Fruit fly (Drosophila melanogaster) whole organism, pupa: ENCODE measurements around the gene Ogg1.
A peak's percentile ranks its signal among the peaks of the same experiment; 100 is the strongest.

Source experiments
- CG12605 ChIP-seq: fragments of 200-800 bp; sonication (Bioruptor generic); IDR thresholded peaks from 2 replicates; pipeline ENCODE4 v1.3.6; 2022; ENCODE audit warnings: missing biosample characterization, missing genetic modification characterization
- CG13204 ChIP-seq: fragments of 200-800 bp; sonication (Bioruptor generic); optimal IDR thresholded peaks from 2 replicates; lab custom pipeline; 2018; ENCODE audit warnings: missing biosample characterization, mild to moderate bottlenecking, missing genetic modification characterization, moderate library complexity
- CG14655 ChIP-seq: fragments of 200-800 bp; sonication (Bioruptor generic); optimal IDR thresholded peaks from 3 replicates; lab custom pipeline; 2017; ENCODE audit warnings: mild to moderate bottlenecking, missing biosample characterization, missing genetic modification reagents, missing genetic modification characterization
- CG17806 ChIP-seq: fragments of 200-800 bp; sonication (Bioruptor generic); optimal IDR thresholded peaks from 2 replicates; lab custom pipeline; 2018; ENCODE audit warnings: missing biosample characterization, mild to moderate bottlenecking, missing genetic modification characterization, moderate library complexity
- CG34367 ChIP-seq: fragments of 200-800 bp; sonication (Bioruptor generic); optimal IDR thresholded peaks from 2 replicates; lab custom pipeline; 2018; ENCODE audit warnings: missing biosample characterization, mild to moderate bottlenecking, missing genetic modification characterization
- CG4496 ChIP-seq: fragments of 200-800 bp; sonication (Bioruptor generic); IDR thresholded peaks from 3 replicates; pipeline ENCODE4 v1.3.6; 2022; ENCODE audit warnings: missing biosample characterization, missing genetic modification characterization
- CG8159 ChIP-seq: fragments of 200-800 bp; sonication (Bioruptor generic); optimal IDR thresholded peaks from 3 replicates; lab custom pipeline; 2018; ENCODE audit warnings: missing biosample characterization, mild to moderate bottlenecking, missing genetic modification characterization, moderate library complexity
- CG9948 ChIP-seq: fragments of 200-800 bp; sonication (Bioruptor generic); optimal IDR thresholded peaks from 2 replicates; lab custom pipeline; 2018; ENCODE audit warnings: missing biosample characterization, mild to moderate bottlenecking, missing genetic modification characterization, moderate library complexity
- D1 ChIP-seq: fragments of 200-800 bp; sonication (Bioruptor generic); optimal IDR thresholded peaks from 2 replicates; lab custom pipeline; 2018; ENCODE audit warnings: missing biosample characterization, mild to moderate bottlenecking, missing genetic modification characterization, moderate library complexity
- EcR ChIP-seq: fragments of 200-800 bp; sonication (Bioruptor generic); optimal IDR thresholded peaks from 3 replicates; lab custom pipeline; 2019; ENCODE audit warnings: missing biosample characterization, missing genetic modification characterization, mild to moderate bottlenecking, moderate library complexity, missing genetic modification reagents
- Ets98B ChIP-seq: fragments of 200-800 bp; sonication (Bioruptor generic); IDR thresholded peaks from 2 replicates; pipeline ENCODE4 v1.3.6; 2022; ENCODE audit warnings: missing biosample characterization, missing genetic modification characterization
- Snoo ChIP-seq: fragments of 200-800 bp; sonication (Bioruptor generic); optimal IDR thresholded peaks from 3 replicates; lab custom pipeline; 2017; ENCODE audit warnings: missing biosample characterization, mild to moderate bottlenecking, missing genetic modification characterization, inconsistent platforms
- fd96Ca ChIP-seq: fragments of 200-800 bp; sonication (Bioruptor generic); IDR thresholded peaks from 3 replicates; pipeline ENCODE4 v1.3.6; 2022; ENCODE audit warnings: missing biosample characterization, missing genetic modification characterization
- gl ChIP-seq: fragments of 200-800 bp; sonication (Bioruptor generic); optimal IDR thresholded peaks from 2 replicates; lab custom pipeline; 2018; ENCODE audit warnings: missing biosample characterization, mild to moderate bottlenecking, missing genetic modification characterization

- TF ChIP-seq CG13204 (GFP tag; lab: Kevin White, UChicago) (no peak), EcR (GFP tag; lab: Kevin White, UChicago) (no peak), CG17806 (peak; percentile 27), CG8159 (tag; lab: Kevin White, UChicago) (peak; percentile 46), gl (tag; lab: Kevin White, UChicago) (no peak), CG4496 (GFP tag; lab: Robert Waterston, UW) (peak; percentile 74), CG14655 (GFP tag; lab: Kevin White, UChicago) (no peak), Ets98B (GFP tag; lab: Robert Waterston, UW) (0 out of 2 replicates have a peak, but pooled peaks have one; percentile 16), Snoo (tag; lab: Kevin White, UChicago) (peak; percentile 39), fd96Ca (GFP tag; lab: Robert Waterston, UW) (no peak), CG9948 (peak; percentile 16), CG12605 (no peak), CG34367 (tag; lab: Kevin White, UChicago) (peak; percentile 23), D1 (tag; lab: Kevin White, UChicago) (no peak)
Measured at dm6 chrX:8690003-8690402, at the start of gene Ogg1, which contains the start of gene Ppt1.
